Fruit fly (Drosophila melanogaster): ENCODE data around the gene CG4022.
A peak's percentile ranks its signal among the peaks of the same experiment; 100 is the strongest.

CG4022 gene

dm6 chr3L:9452422-9452821, 41.8 kb upstream of the CG4022 start (continued):
- TF ChIP-seq Dp (GFP tag; optimal IDR thresholded peaks at IDR 0.05) (no peak), ro (GFP tag; IDR thresholded peaks at IDR 0.05) (no peak), CG8765 (GFP tag; IDR thresholded peaks at IDR 0.05) (no peak), Atf-2 (GFP tag; optimal IDR thresholded peaks at IDR 0.05) (no peak), CG3995 (GFP tag; optimal IDR thresholded peaks at IDR 0.05) (no peak), lab (GFP tag; optimal IDR thresholded peaks at IDR 0.05) (no peak)

dm6 chr3L:9451522-9452118, 41.0 kb upstream of the CG4022 start, which contains the start of the genes CG3448 and ghi:
Gene CG3448, minus strand, starts transcription at chr3L:9451572.
Gene ghi, plus strand, starts transcription at chr3L:9451876.
- peak; percentile 42 for TF ChIP-seq Xbp1 (GFP tag; optimal IDR thresholded peaks at IDR 0.05)
- no peak for TF ChIP-seq CG10209 (GFP tag; optimal IDR thresholded peaks at IDR 0.05)
- 0 out of 2 replicates have a peak, but pooled peaks have one; percentile 6 for TF ChIP-seq danr (GFP tag; IDR thresholded peaks at IDR 0.05)
- no peak for TF ChIP-seq CG12236 (GFP tag; optimal IDR thresholded peaks at IDR 0.05)
- peak; percentile 75; the same call in 2 of the 3 replicates for TF ChIP-seq Opbp (GFP tag; IDR thresholded peaks at IDR 0.05; ENCODE audit: partially characterized antibody)
- peak; percentile 83 for TF ChIP-seq CG13287 (GFP tag; IDR thresholded peaks at IDR 0.05; ENCODE audit: partially characterized antibody)
- no peak for TF ChIP-seq Nf-YB (GFP tag; optimal IDR thresholded peaks at IDR 0.05)
- TF ChIP-seq CG18476 (GFP tag; optimal IDR thresholded peaks at IDR 0.05) = peak; percentile 73
- TF ChIP-seq disco-r (GFP tag; optimal IDR thresholded peaks at IDR 0.05) = no peak
- TF ChIP-seq CG7372 (GFP tag; IDR thresholded peaks at IDR 0.05) = peak; percentile 68
- TF ChIP-seq CG10979 (tag; optimal IDR thresholded peaks at IDR 0.05) = peak; percentile 39
- TF ChIP-seq CG14667 (GFP tag; IDR thresholded peaks at IDR 0.05) = no peak
- TF ChIP-seq grau (tag; optimal IDR thresholded peaks at IDR 0.05) = peak; percentile 53
- TF ChIP-seq Hmx (GFP tag; optimal IDR thresholded peaks at IDR 0.05) = no peak
- TF ChIP-seq CG2120 (GFP tag; optimal IDR thresholded peaks at IDR 0.05) = peak; percentile 70
- peak; percentile 83 for TF ChIP-seq Dref (GFP tag; IDR thresholded peaks at IDR 0.05)
- peak; percentile 51 for TF ChIP-seq CG8388 (GFP tag; optimal IDR thresholded peaks at IDR 0.05)
- TF ChIP-seq CG10565 (GFP tag; optimal IDR thresholded peaks at IDR 0.05) = no peak
- TF ChIP-seq Spps (tag; optimal IDR thresholded peaks at IDR 0.05) = peak; percentile 54
- peak; percentile 6 for TF ChIP-seq CG33213 (GFP tag; optimal IDR thresholded peaks at IDR 0.05)
- peak; percentile 35 for TF ChIP-seq NfI (GFP tag; optimal IDR thresholded peaks at IDR 0.05)
- peak; percentile 81 for TF ChIP-seq CG2678 (tag; optimal IDR thresholded peaks at IDR 0.05)
- TF ChIP-seq org-1 (GFP tag; optimal IDR thresholded peaks at IDR 0.05) = no peak
- TF ChIP-seq kah (GFP tag; optimal IDR thresholded peaks at IDR 0.05) = peak; percentile 32
- TF ChIP-seq pfk (GFP tag; optimal IDR thresholded peaks at IDR 0.05) = no peak
- TF ChIP-seq pan (optimal IDR thresholded peaks at IDR 0.05) = no peak
- TF ChIP-seq pan (GFP tag; optimal IDR thresholded peaks at IDR 0.05 in 1 of 2, IDR thresholded peaks at IDR 0.05 in 1 of 2) = peak in 1 of 2 experiments; percentile 55
- peak; percentile 41 for TF ChIP-seq cwo (GFP tag; optimal IDR thresholded peaks at IDR 0.05)
- no peak for TF ChIP-seq CG5953 (GFP tag; IDR thresholded peaks at IDR 0.05)
- TF ChIP-seq Fer1 (GFP tag; optimal IDR thresholded peaks at IDR 0.05) = peak; percentile 82
- no peak for TF ChIP-seq fd64A (GFP tag; optimal IDR thresholded peaks at IDR 0.05)
- peak; percentile 18 for TF ChIP-seq Dek (tag; optimal IDR thresholded peaks at IDR 0.05)
- TF ChIP-seq CG9797 (GFP tag; optimal IDR thresholded peaks at IDR 0.05) = peak; percentile 14
- peak; percentile 52 for TF ChIP-seq Meics (GFP tag; optimal IDR thresholded peaks at IDR 0.05)
- TF ChIP-seq HHEX (GFP tag; optimal IDR thresholded peaks at IDR 0.05) = peak; percentile 64
- no peak for TF ChIP-seq CG11696 (GFP tag; IDR thresholded peaks at IDR 0.05)
- TF ChIP-seq CG12391 (tag; optimal IDR thresholded peaks at IDR 0.05) = peak; percentile 57
- no peak for TF ChIP-seq NK7.1 (GFP tag; optimal IDR thresholded peaks at IDR 0.05)
- no peak for TF ChIP-seq cas (GFP tag; IDR thresholded peaks at IDR 0.05)
- no peak for TF ChIP-seq CG6765 (GFP tag; optimal IDR thresholded peaks at IDR 0.05)
- peak; percentile 53 for TF ChIP-seq CG10543 (GFP tag; optimal IDR thresholded peaks at IDR 0.05)
- TF ChIP-seq CG33557 (GFP tag; optimal IDR thresholded peaks at IDR 0.05) = no peak

Data from whole organism, embryonic.